Fruit fly (Drosophila melanogaster) S2 (cell line): Measurements from ENCODE around the gene chinmo.
A peak's percentile ranks its signal among the peaks of the same experiment; 100 is the strongest.

Experiments
- CG8478 ChIP-seq: fragments of >200 bp; optimal IDR thresholded peaks from 2 replicates; lab custom pipeline; 2018
- CTCF ChIP-seq, 2 experiments: fragments of >200 bp; optimal IDR thresholded peaks; 2 replicates each; lab custom pipeline; 2018

The chinmo gene

dm6 chr2L:1631441-1632313, 19.4 kb upstream of the chinmo start:
- TF ChIP-seq CTCF (optimal IDR thresholded peaks at IDR 0.05; lab: Kevin White, UChicago) (no peak), CG8478 (lab: Kevin White, UChicago) (no peak)

dm6 chr2L:1632730-1633172, 18.3 kb upstream of the chinmo start:
- no peak for TF ChIP-seq CG8478 (lab: Kevin White, UChicago)
- no peak for TF ChIP-seq CTCF (optimal IDR thresholded peaks at IDR 0.05; lab: Kevin White, UChicago)

- TF ChIP-seq CG8478 (lab: Kevin White, UChicago) (no peak), CTCF (optimal IDR thresholded peaks at IDR 0.05; lab: Kevin White, UChicago) (no peak)
Measured at dm6 chr2L:1633397-1633796, 17.7 kb upstream of the chinmo start.

dm6 chr2L:1634099-1634856, 16.8 kb upstream of the chinmo start:
- TF ChIP-seq CTCF (optimal IDR thresholded peaks at IDR 0.05; lab: Kevin White, UChicago) (no peak), CG8478 (lab: Kevin White, UChicago) (no peak)

- TF ChIP-seq CTCF (optimal IDR thresholded peaks at IDR 0.05; lab: Kevin White, UChicago) (no peak), CG8478 (lab: Kevin White, UChicago) (no peak)
Measured at dm6 chr2L:1636520-1636919, 14.5 kb upstream of the chinmo start.

- TF ChIP-seq CG8478 (lab: Kevin White, UChicago) (no peak), CTCF (optimal IDR thresholded peaks at IDR 0.05; lab: Kevin White, UChicago) (no peak)
Measured at dm6 chr2L:1637265-1637664, 13.8 kb upstream of the chinmo start.

- TF ChIP-seq CTCF (optimal IDR thresholded peaks at IDR 0.05; lab: Kevin White, UChicago) (no peak), CG8478 (lab: Kevin White, UChicago) (no peak)
Measured at dm6 chr2L:1637832-1638649, 13.0 kb upstream of the chinmo start.

- TF ChIP-seq CG8478 (lab: Kevin White, UChicago): no peak
- no peak for TF ChIP-seq CTCF (optimal IDR thresholded peaks at IDR 0.05; lab: Kevin White, UChicago)
Measured at dm6 chr2L:1638650-1639549, 12.2 kb upstream of the chinmo start.

dm6 chr2L:1643252-1643864, 7.7 kb upstream of the chinmo start:
- TF ChIP-seq CTCF (optimal IDR thresholded peaks at IDR 0.05; lab: Kevin White, UChicago): no peak
- peak; percentile 7 for TF ChIP-seq CG8478 (lab: Kevin White, UChicago)

- TF ChIP-seq CG8478 (lab: Kevin White, UChicago) (peak; percentile 84), CTCF (optimal IDR thresholded peaks at IDR 0.05; lab: Kevin White, UChicago) (no peak)
Measured at dm6 chr2L:1644378-1644777, 6.7 kb upstream of the chinmo start.

- TF ChIP-seq CTCF (optimal IDR thresholded peaks at IDR 0.05; lab: Kevin White, UChicago): no peak
- no peak for TF ChIP-seq CG8478 (lab: Kevin White, UChicago)
Measured at dm6 chr2L:1645328-1645727, 5.7 kb upstream of the chinmo start.

dm6 chr2L:1646037-1646436, 5.0 kb upstream of the chinmo start:
- TF ChIP-seq CG8478 (lab: Kevin White, UChicago) (no peak), CTCF (optimal IDR thresholded peaks at IDR 0.05; lab: Kevin White, UChicago) (no peak)

dm6 chr2L:1646499-1646898, 4.6 kb upstream of the chinmo start:
- no peak for TF ChIP-seq CTCF (optimal IDR thresholded peaks at IDR 0.05; lab: Kevin White, UChicago)
- TF ChIP-seq CG8478 (lab: Kevin White, UChicago): no peak
